Fruit fly (Drosophila melanogaster): ENCODE results near the gene Sk1.
A peak's percentile ranks its signal among the peaks of the same experiment; 100 is the strongest.

Sk1 gene

DNA sequence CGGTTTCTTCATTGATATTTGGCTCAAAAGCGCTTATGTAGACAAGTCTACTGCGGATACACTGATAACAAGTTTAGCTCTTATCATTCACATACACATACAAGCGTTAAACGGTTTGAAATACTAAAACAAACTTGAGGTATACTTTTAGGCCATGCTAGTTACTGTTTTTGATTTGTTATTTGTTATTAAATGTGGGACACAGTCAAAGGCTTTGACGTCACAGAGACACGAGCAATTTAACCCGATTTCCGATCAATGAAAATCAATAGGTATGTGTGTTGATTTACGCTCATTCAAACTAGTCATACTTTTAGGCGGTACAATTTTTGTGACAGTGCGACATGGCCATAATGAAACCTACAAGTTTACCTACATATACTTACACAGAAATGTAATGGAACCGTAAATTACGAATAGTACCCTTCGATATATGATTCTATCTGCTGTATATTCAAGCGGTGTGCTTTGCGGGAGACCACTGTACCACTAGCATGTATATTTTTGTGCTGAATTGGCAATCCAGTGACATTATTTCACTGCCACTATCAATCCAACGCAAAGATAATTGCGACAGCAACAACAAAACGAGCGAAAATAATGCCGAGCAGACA is 4.6 kb downstream of the Sk1 start (continued):
- TF ChIP-seq tai (GFP tag; optimal IDR thresholded peaks at IDR 0.05): peak; percentile 2

DNA sequence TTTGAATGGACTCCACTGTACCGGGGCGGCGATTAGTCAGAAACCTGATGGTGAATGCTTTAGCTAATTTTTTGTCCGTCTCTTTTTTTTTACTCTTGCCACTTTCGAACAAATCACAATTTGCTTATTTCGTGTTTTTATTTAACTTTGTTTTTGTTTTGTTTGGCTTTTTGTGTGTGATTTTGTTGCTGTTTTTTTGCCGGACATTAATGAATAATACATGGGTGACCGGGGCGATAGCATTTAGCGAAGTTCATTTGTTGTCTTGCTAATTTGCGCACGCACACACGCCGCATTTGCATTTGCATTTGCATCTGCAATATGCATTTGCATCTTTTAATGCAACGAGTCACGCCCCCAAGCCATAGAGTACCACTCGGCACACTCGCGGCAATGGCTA is 6.3 kb downstream of the Sk1 start:
- TF ChIP-seq dl (GFP tag; optimal IDR thresholded peaks at IDR 0.05; ENCODE audit: insufficient read depth in 1 of 2, partially characterized antibody in 2 of 2) (no peak), fru (GFP tag; optimal IDR thresholded peaks at IDR 0.05) (no peak), br (GFP tag; optimal IDR thresholded peaks at IDR 0.05) (no peak), Hnf4 (GFP tag; optimal IDR thresholded peaks at IDR 0.05) (no peak), usp (GFP tag; optimal IDR thresholded peaks at IDR 0.05) (no peak), Rel (GFP tag; optimal IDR thresholded peaks at IDR 0.05) (no peak), Rel (tag; optimal IDR thresholded peaks at IDR 0.05) (peak; percentile 57), CG9705 (GFP tag; optimal IDR thresholded peaks at IDR 0.05) (no peak), h (GFP tag; optimal IDR thresholded peaks at IDR 0.05) (no peak)

DNA sequence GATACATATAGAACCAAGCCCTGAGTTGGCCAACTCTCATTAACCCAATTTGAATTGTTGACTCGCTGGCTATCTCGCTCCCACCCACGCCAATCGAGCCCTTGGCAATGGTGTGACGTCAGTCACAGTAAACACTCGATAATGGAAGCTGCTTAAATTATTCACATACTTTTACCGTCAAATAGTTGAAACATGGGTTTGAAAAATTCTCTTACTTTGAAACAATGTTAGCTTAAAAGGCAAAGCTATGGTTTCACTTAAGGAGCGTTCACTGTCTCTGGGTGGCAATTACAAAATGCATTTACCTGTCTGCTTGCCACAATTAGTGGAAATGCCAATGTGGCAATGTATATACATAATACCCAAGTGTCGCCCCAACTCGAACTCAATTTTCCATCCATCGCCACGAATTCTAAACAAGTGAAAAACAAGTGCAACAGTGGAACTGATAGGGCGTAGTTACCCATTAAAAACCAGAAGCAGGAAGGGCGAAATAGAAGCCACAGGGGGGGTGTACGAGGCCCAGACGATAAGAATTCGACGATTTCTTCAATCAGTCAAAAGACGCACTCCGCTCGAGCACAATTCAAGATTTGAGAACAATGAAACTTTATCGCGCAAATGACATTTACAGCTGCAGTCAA is 7.3 kb downstream of the Sk1 start:
- no peak for TF ChIP-seq Dif (GFP tag; optimal IDR thresholded peaks at IDR 0.05; ENCODE audit: partially characterized antibody)
- peak; percentile 34 for TF ChIP-seq brk (GFP tag; optimal IDR thresholded peaks at IDR 0.05)
- no peak for TF ChIP-seq jim (GFP tag; optimal IDR thresholded peaks at IDR 0.05)
- no peak for TF ChIP-seq Abd-B (GFP tag; optimal IDR thresholded peaks at IDR 0.05)
- TF ChIP-seq br (GFP tag; optimal IDR thresholded peaks at IDR 0.05): peak; percentile 87
- TF ChIP-seq usp (GFP tag; optimal IDR thresholded peaks at IDR 0.05): no peak
- TF ChIP-seq tai (GFP tag; optimal IDR thresholded peaks at IDR 0.05): peak; percentile 68
- peak; percentile 87 for TF ChIP-seq Sp1 (GFP tag; optimal IDR thresholded peaks at IDR 0.05)
- TF ChIP-seq Hnf4 (GFP tag; optimal IDR thresholded peaks at IDR 0.05): peak; percentile 79
- no peak for TF ChIP-seq CrebA (GFP tag; optimal IDR thresholded peaks at IDR 0.05; ENCODE audit: borderline replicate concordance)
- no peak for TF ChIP-seq Myc (optimal IDR thresholded peaks at IDR 0.05)
- TF ChIP-seq Rel (GFP tag; optimal IDR thresholded peaks at IDR 0.05): no peak
- TF ChIP-seq Rel (tag; optimal IDR thresholded peaks at IDR 0.05): peak; percentile 71
- no peak for TF ChIP-seq dl (GFP tag; optimal IDR thresholded peaks at IDR 0.05; ENCODE audit: insufficient read depth in 1 of 2, partially characterized antibody in 2 of 2)
- peak; percentile 59 for TF ChIP-seq woc (GFP tag; optimal IDR thresholded peaks at IDR 0.05)
- peak; percentile 88 for TF ChIP-seq h (GFP tag; optimal IDR thresholded peaks at IDR 0.05)
- TF ChIP-seq Hr83 (GFP tag; optimal IDR thresholded peaks at IDR 0.05; ENCODE audit: poor library complexity, severe bottlenecking): no peak
- TF ChIP-seq ey (GFP tag; optimal IDR thresholded peaks at IDR 0.05): peak; percentile 88
- peak in 1 of 2 experiments; percentile 85 for TF ChIP-seq foxo (GFP tag; optimal IDR thresholded peaks at IDR 0.05)
- TF ChIP-seq Mio (GFP tag; optimal IDR thresholded peaks at IDR 0.05): peak; percentile 30
- TF ChIP-seq OdsH (GFP tag; optimal IDR thresholded peaks at IDR 0.05): peak; percentile 68
- TF ChIP-seq N (GFP tag; optimal IDR thresholded peaks at IDR 0.05): no peak
- no peak for TF ChIP-seq Vsx2 (GFP tag; optimal IDR thresholded peaks at IDR 0.05; ENCODE audit: partially characterized antibody)
- no peak for TF ChIP-seq Dfd (GFP tag; optimal IDR thresholded peaks at IDR 0.05)
- TF ChIP-seq sage (GFP tag; optimal IDR thresholded peaks at IDR 0.05): peak; percentile 24
- TF ChIP-seq lola (GFP tag; optimal IDR thresholded peaks at IDR 0.05): no peak
- TF ChIP-seq GATAd (GFP tag; optimal IDR thresholded peaks at IDR 0.05): no peak
- TF ChIP-seq pan (optimal IDR thresholded peaks at IDR 0.05): no peak
- peak; percentile 70 for TF ChIP-seq psq (GFP tag; optimal IDR thresholded peaks at IDR 0.05)
- TF ChIP-seq Hr78 (GFP tag; optimal IDR thresholded peaks at IDR 0.05): no peak
- TF ChIP-seq CG9705 (GFP tag; optimal IDR thresholded peaks at IDR 0.05): peak; percentile 78
- TF ChIP-seq rgr (GFP tag; optimal IDR thresholded peaks at IDR 0.05): peak; percentile 75
- peak; percentile 36 for TF ChIP-seq sv (GFP tag; optimal IDR thresholded peaks at IDR 0.05)
- peak; percentile 88 for TF ChIP-seq HLH106 (tag; optimal IDR thresholded peaks at IDR 0.05)
- TF ChIP-seq Jra (GFP tag; optimal IDR thresholded peaks at IDR 0.05): no peak
- peak; percentile 63 for TF ChIP-seq CG32264 (GFP tag; optimal IDR thresholded peaks at IDR 0.05)
- TF ChIP-seq fru (GFP tag; optimal IDR thresholded peaks at IDR 0.05): peak; percentile 88
- peak; percentile 76 for TF ChIP-seq dmrt93B (GFP tag; optimal IDR thresholded peaks at IDR 0.05)
- TF ChIP-seq dsf (GFP tag; optimal IDR thresholded peaks at IDR 0.05; ENCODE audit: borderline replicate concordance): no peak

Data from whole organism, wandering third instar larva.